Worm (Caenorhabditis elegans) whole organism, L3 larva: Measurements from ENCODE around the gene hsp-12.3.
A peak's percentile ranks its signal among the peaks of the same experiment; 100 is the strongest.

ENCODE experiments used
- aly-2 ChIP-seq: fragments of 150-350 bp; optimal IDR thresholded peaks from 2 replicates; lab custom pipeline; 2014; ENCODE audit warnings: missing biosample characterization, missing genetic modification characterization
- ama-1 ChIP-seq: fragments of 150-350 bp; optimal IDR thresholded peaks from 2 replicates; lab custom pipeline; 2018
- ceh-82 ChIP-seq: fragments of 150-350 bp; optimal IDR thresholded peaks from 2 replicates; lab custom pipeline; 2014; ENCODE audit warnings: missing biosample characterization, missing genetic modification characterization
- ceh-9 ChIP-seq: sonication (generic microtip); optimal IDR thresholded peaks from 2 replicates; lab custom pipeline; 2018; ENCODE audit warnings: missing biosample characterization, missing genetic modification characterization
- egl-27 ChIP-seq: sonication (generic microtip); optimal IDR thresholded peaks from 4 replicates; lab custom pipeline; 2017; ENCODE audit warnings: missing biosample characterization, missing genetic modification reagents, missing genetic modification characterization
- egl-5 ChIP-seq: fragments of 150-350 bp; optimal IDR thresholded peaks from 2 replicates; lab custom pipeline; 2017; ENCODE audit warnings: missing biosample characterization, missing genetic modification reagents, missing genetic modification characterization, inconsistent platforms
- elt-1 ChIP-seq: fragments of 150-350 bp; optimal IDR thresholded peaks from 2 replicates; lab custom pipeline; 2014; ENCODE audit warnings: missing biosample characterization, missing genetic modification characterization
- elt-2 ChIP-seq: sonication (generic microtip); optimal IDR thresholded peaks from 2 replicates; lab custom pipeline; 2016; ENCODE audit warnings: missing genetic modification reagents, mild to moderate bottlenecking, missing genetic modification characterization, missing compliant biosample characterization
- elt-3 ChIP-seq, 3 experiments: fragments of 150-350 bp in 1 of 3; sonication (generic microtip) in 2 of 3; optimal IDR thresholded peaks; 2 replicates in 2 of 3; 4 replicates in 1 of 3; lab custom pipeline; 2014 to 2017; ENCODE audit warnings: missing biosample characterization in 3 of 3, missing genetic modification characterization in 3 of 3
- eor-1 ChIP-seq, 2 experiments: fragments of 150-350 bp; optimal IDR thresholded peaks; 2 replicates each; lab custom pipeline; 2014 to 2018; ENCODE audit warnings: missing biosample characterization in 2 of 2, missing genetic modification characterization in 2 of 2
- fkh-10 ChIP-seq: sonication (generic microtip); optimal IDR thresholded peaks from 2 replicates; lab custom pipeline; 2017; ENCODE audit warnings: missing biosample characterization, missing genetic modification reagents, missing genetic modification characterization
- fkh-2 ChIP-seq: fragments of 150-350 bp; optimal IDR thresholded peaks from 2 replicates; lab custom pipeline; 2014; ENCODE audit warnings: missing biosample characterization, missing genetic modification reagents, missing genetic modification characterization
- fos-1 ChIP-seq: fragments of 150-350 bp; optimal IDR thresholded peaks from 2 replicates; lab custom pipeline; 2014; ENCODE audit warnings: missing biosample characterization, missing genetic modification characterization
- hmg-11 ChIP-seq: sonication (generic microtip); optimal IDR thresholded peaks from 2 replicates; lab custom pipeline; 2016; ENCODE audit warnings: missing genetic modification characterization, missing compliant biosample characterization
- jun-1 ChIP-seq: fragments of 150-350 bp; optimal IDR thresholded peaks from 2 replicates; lab custom pipeline; 2014; ENCODE audit warnings: missing biosample characterization, missing genetic modification reagents, missing genetic modification characterization
- lsy-12 ChIP-seq: sonication (generic microtip); optimal IDR thresholded peaks from 2 replicates; lab custom pipeline; 2016; ENCODE audit warnings: mild to moderate bottlenecking, missing genetic modification characterization, missing compliant biosample characterization
- mdl-1 ChIP-seq: fragments of 150-350 bp; optimal IDR thresholded peaks from 2 replicates; lab custom pipeline; 2014; ENCODE audit warnings: missing biosample characterization, missing genetic modification characterization
- mml-1 ChIP-seq: fragments of 150-350 bp; sonication (generic microtip); optimal IDR thresholded peaks from 3 replicates; lab custom pipeline; 2014; ENCODE audit warnings: missing biosample characterization, missing genetic modification characterization
- nfya-1 ChIP-seq: sonication (generic microtip); optimal IDR thresholded peaks from 2 replicates; lab custom pipeline; 2017; ENCODE audit warnings: missing genetic modification characterization, mild to moderate bottlenecking, missing compliant biosample characterization, antibody characterized with exemption, moderate library complexity; ENCODE audit not compliant: insufficient read depth
- nhr-11 ChIP-seq: fragments of 150-350 bp; optimal IDR thresholded peaks from 2 replicates; lab custom pipeline; 2014; ENCODE audit warnings: missing biosample characterization, missing genetic modification characterization
- nhr-12 ChIP-seq: fragments of 150-350 bp; optimal IDR thresholded peaks from 2 replicates; lab custom pipeline; 2014; ENCODE audit warnings: missing biosample characterization, missing genetic modification characterization
- nhr-23 ChIP-seq: fragments of 150-350 bp; optimal IDR thresholded peaks from 2 replicates; lab custom pipeline; 2014; ENCODE audit warnings: missing biosample characterization, missing genetic modification reagents, missing genetic modification characterization
- nhr-25 ChIP-seq: sonication (generic microtip); optimal IDR thresholded peaks from 2 replicates; lab custom pipeline; 2017; ENCODE audit warnings: missing biosample characterization, missing genetic modification characterization
- nhr-43 ChIP-seq: sonication (generic microtip); optimal IDR thresholded peaks from 2 replicates; lab custom pipeline; 2016; ENCODE audit warnings: mild to moderate bottlenecking, missing genetic modification characterization, missing compliant biosample characterization; ENCODE audit not compliant: poor library complexity, severe bottlenecking
- nhr-67 ChIP-seq: fragments of 150-350 bp; optimal IDR thresholded peaks from 2 replicates; lab custom pipeline; 2014; ENCODE audit warnings: missing biosample characterization, missing genetic modification characterization
- nhr-76 ChIP-seq: fragments of 150-350 bp; sonication (generic microtip); optimal IDR thresholded peaks from 5 replicates; lab custom pipeline; 2014; ENCODE audit warnings: missing biosample characterization, missing genetic modification characterization
- pha-4 ChIP-seq: fragments of 150-350 bp; optimal IDR thresholded peaks from 2 replicates; lab custom pipeline; 2014; ENCODE audit warnings: missing biosample characterization, missing genetic modification reagents, missing genetic modification characterization
- pqm-1 ChIP-seq: fragments of 150-350 bp; optimal IDR thresholded peaks from 2 replicates; lab custom pipeline; 2017; ENCODE audit warnings: missing biosample characterization, missing genetic modification characterization, inconsistent platforms
- sea-2 ChIP-seq: fragments of 150-350 bp; sonication (generic microtip); optimal IDR thresholded peaks from 4 replicates; lab custom pipeline; 2014; ENCODE audit warnings: missing biosample characterization, missing genetic modification reagents, missing genetic modification characterization
- skn-1 ChIP-seq: fragments of 150-350 bp; optimal IDR thresholded peaks from 2 replicates; lab custom pipeline; 2014; ENCODE audit warnings: missing biosample characterization, missing genetic modification characterization
- snpc-4 ChIP-seq: fragments of 150-350 bp; optimal IDR thresholded peaks from 2 replicates; lab custom pipeline; 2014; ENCODE audit warnings: missing biosample characterization, missing genetic modification characterization
- tbx-2 ChIP-seq: sonication (generic microtip); optimal IDR thresholded peaks from 2 replicates; lab custom pipeline; 2016; ENCODE audit warnings: mild to moderate bottlenecking, missing genetic modification characterization, missing compliant biosample characterization
- unc-39 ChIP-seq: sonication (generic microtip); optimal IDR thresholded peaks from 4 replicates; lab custom pipeline; 2017; ENCODE audit warnings: missing biosample characterization, missing genetic modification characterization
- zag-1 ChIP-seq: fragments of 150-350 bp; optimal IDR thresholded peaks from 2 replicates; lab custom pipeline; 2014; ENCODE audit warnings: missing biosample characterization, missing genetic modification characterization
- ztf-4 ChIP-seq: fragments of 150-350 bp; optimal IDR thresholded peaks from 2 replicates; lab custom pipeline; 2014; ENCODE audit warnings: missing biosample characterization, missing genetic modification characterization

The hsp-12.3 gene

DNA sequence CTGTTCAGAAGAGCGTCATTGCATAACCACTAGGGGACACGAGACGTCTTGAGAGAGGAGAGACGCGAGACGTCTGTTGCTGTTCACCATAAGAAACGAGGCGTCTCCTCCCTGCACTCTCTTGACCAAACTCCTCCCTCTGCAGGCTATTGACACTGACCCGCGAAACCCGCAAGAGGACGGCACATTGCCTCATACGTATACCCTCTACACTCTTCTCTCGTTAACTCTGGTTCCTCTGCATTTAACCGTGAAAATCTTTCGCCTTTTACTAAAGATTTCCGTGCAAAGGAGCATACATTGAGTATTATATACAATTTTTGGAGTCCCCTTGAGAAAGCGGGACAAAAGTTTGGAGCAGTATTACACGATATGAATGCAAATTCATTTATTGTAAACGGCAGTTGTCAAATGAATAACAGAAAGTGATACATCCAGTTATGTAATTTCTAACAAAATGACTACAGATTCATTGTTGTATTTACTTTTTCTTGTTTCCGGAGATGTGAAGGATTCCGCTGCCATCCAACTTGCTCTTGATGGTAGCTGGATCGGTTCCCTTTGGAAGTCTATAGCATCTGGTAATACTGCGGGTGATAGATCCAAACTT lies 785 bp downstream of the hsp-12.3 start (continued):
- TF ChIP-seq fkh-2 (peak; percentile 66), ama-1 (lab: Kevin White, UChicago) (peak; percentile 98), zag-1 (no peak), elt-3 (tag; optimal IDR thresholded peaks at IDR 0.05; lab: Kevin White, UChicago) (peak in 2 of 3 experiments; percentile 6 to 64), lsy-12 (tag; lab: Kevin White, UChicago) (peak; percentile 91), fkh-10 (GFP tag; lab: Kevin White, UChicago) (peak; percentile 46), snpc-4 (tag; lab: Kevin White, UChicago) (peak; percentile 100), nhr-23 (tag; lab: Kevin White, UChicago) (peak; percentile 91), eor-1 (tag; optimal IDR thresholded peaks at IDR 0.05; lab: Kevin White, UChicago) (no peak), nhr-67 (no peak), hmg-11 (peak; percentile 95), egl-27 (tag; lab: Kevin White, UChicago) (peak; percentile 82), mdl-1 (tag; lab: Kevin White, UChicago) (peak; percentile 63)

DNA sequence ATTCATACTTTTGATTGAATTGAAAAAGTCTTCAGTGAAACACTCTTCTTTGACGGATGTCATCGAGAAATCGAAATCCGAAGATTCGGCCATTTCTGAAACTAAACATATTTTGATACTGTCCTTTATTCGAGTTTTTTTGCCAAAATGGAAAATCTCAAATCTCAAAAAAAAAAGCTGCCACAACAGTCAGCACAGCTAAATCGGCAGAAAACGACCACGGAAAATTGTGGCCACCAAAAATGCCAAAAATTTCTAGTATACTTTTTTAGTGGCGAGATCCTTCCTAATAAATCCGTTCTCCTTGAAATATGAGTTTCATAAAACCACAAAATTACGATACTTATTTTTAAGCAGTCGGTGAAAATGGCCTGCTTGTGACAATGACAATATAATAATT lies 1.4 kb downstream of the hsp-12.3 start, which contains the start of gene F38E11.9:
TSS of gene F38E11.9 (minus strand) at position 101 of the 400 bp plus-strand sequence.
- TF ChIP-seq jun-1 (tag; lab: Kevin White, UChicago) (no peak), aly-2 (tag; lab: Kevin White, UChicago) (no peak), nhr-11 (tag; lab: Kevin White, UChicago) (no peak), ceh-9 (tag; lab: Kevin White, UChicago) (no peak), mml-1 (tag; lab: Kevin White, UChicago) (no peak), eor-1 (tag; optimal IDR thresholded peaks at IDR 0.05; lab: Kevin White, UChicago) (no peak), unc-39 (tag; lab: Kevin White, UChicago) (no peak), fkh-10 (GFP tag; lab: Kevin White, UChicago) (no peak), egl-5 (tag; lab: Kevin White, UChicago) (no peak), elt-1 (tag; lab: Kevin White, UChicago) (no peak), nhr-76 (tag; lab: Kevin White, UChicago) (no peak)

DNA sequence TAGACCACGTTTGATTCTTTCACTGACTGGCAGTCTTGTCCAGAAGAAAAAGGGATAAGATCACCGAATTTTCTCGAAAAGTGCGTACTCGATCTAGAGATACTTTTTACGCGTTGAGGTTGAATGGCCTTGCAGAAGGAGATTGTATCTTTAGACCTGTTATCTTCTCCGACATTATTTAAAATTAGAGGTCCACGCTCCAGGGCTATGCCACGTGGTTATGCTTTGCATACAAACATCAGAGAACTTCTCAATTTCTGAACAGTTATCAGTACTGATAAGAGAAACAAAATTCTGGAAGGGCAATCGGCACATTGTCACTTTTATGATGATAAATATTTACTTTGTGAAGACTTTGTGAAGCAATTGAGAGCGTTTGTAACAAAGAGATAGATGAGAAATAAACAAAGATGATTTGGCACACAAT lies 3.2 kb downstream of the hsp-12.3 start:
- TF ChIP-seq jun-1 (tag; lab: Kevin White, UChicago) (peak; percentile 64), pha-4 (tag; lab: Kevin White, UChicago) (peak; percentile 99), elt-1 (tag; lab: Kevin White, UChicago) (peak; percentile 71), fos-1 (peak; percentile 58), mml-1 (tag; lab: Kevin White, UChicago) (no peak), nhr-25 (tag; lab: Kevin White, UChicago) (peak; percentile 88), sea-2 (GFP tag; lab: Kevin White, UChicago) (no peak), nhr-12 (tag; lab: Kevin White, UChicago) (no peak), ztf-4 (tag; lab: Kevin White, UChicago) (peak; percentile 30), nhr-11 (tag; lab: Kevin White, UChicago) (no peak), nhr-43 (tag; lab: Kevin White, UChicago) (peak; percentile 53), skn-1 (peak; percentile 86), elt-2 (tag; lab: Kevin White, UChicago) (peak; percentile 97), nhr-23 (tag; lab: Kevin White, UChicago) (peak; percentile 88), nfya-1 (tag; lab: Kevin White, UChicago) (peak; percentile 23), snpc-4 (tag; lab: Kevin White, UChicago) (peak; percentile 13), ceh-9 (tag; lab: Kevin White, UChicago) (no peak), elt-3 (tag; optimal IDR thresholded peaks at IDR 0.05; lab: Kevin White, UChicago) (peak in 2 of 3 experiments; percentile 22 to 50), mdl-1 (tag; lab: Kevin White, UChicago) (peak; percentile 35), lsy-12 (tag; lab: Kevin White, UChicago) (peak; percentile 67), nhr-67 (no peak), pqm-1 (tag; lab: Kevin White, UChicago) (peak; percentile 96), tbx-2 (tag; lab: Kevin White, UChicago) (peak; percentile 9), unc-39 (tag; lab: Kevin White, UChicago) (no peak)

DNA sequence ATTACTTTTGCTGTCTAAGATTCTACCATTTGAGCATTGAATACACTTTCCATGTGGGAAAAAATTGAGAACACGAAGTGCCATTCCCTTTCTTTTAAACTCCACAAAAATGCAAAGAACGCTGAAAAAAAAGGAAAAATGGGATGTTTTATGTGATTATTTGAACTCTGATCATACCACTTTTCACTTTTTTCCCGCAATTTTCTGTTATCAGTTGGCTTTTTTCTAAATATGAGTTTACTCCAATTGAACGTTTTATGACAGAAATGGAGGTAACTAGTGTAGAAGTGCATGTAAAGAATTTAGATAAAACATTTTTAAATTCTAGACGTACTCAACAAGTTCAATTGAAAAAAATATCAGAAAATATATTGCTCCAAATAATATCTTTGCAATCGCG lies 3.9 kb downstream of the hsp-12.3 start:
- no peak for TF ChIP-seq elt-1 (tag; lab: Kevin White, UChicago)
- TF ChIP-seq ceh-82 (tag; lab: Kevin White, UChicago), result no peak
- TF ChIP-seq pha-4 (tag; lab: Kevin White, UChicago), result peak; percentile 20
- peak; percentile 28 for TF ChIP-seq pqm-1 (tag; lab: Kevin White, UChicago)
- TF ChIP-seq elt-2 (tag; lab: Kevin White, UChicago), result peak; percentile 79
